Worm (Caenorhabditis elegans): ENCODE results near the gene ZC196.5.

- TF ChIP-seq nhr-23 (tag; optimal IDR thresholded peaks at IDR 0.05) (no peak), fkh-10 (GFP tag; optimal IDR thresholded peaks at IDR 0.05) (no peak), lsy-12 (tag; optimal IDR thresholded peaks at IDR 0.05) (no peak), elt-3 (tag; optimal IDR thresholded peaks at IDR 0.05) (no peak), mdl-1 (tag; optimal IDR thresholded peaks at IDR 0.05) (no peak), nhr-76 (tag; optimal IDR thresholded peaks at IDR 0.05) (no peak), ama-1 (optimal IDR thresholded peaks at IDR 0.05) (no peak), nhr-12 (tag; optimal IDR thresholded peaks at IDR 0.05) (no peak), egl-27 (tag; optimal IDR thresholded peaks at IDR 0.05) (no peak), zag-1 (tag; optimal IDR thresholded peaks at IDR 0.05) (no peak), unc-39 (tag; optimal IDR thresholded peaks at IDR 0.05) (no peak), daf-12 (tag; optimal IDR thresholded peaks at IDR 0.05) (no peak), unc-62 (GFP tag; optimal IDR thresholded peaks at IDR 0.05) (no peak)
These were observed 10.8 kb upstream of the ZC196.5 start for ce11 chrV:8718399-8718798.

Data from whole organism, L3 larva.